Worm (Caenorhabditis elegans) whole organism, L4 larva: ENCODE data around the gene Y32B12B.4.
"Not testable (repeated sequence)": the region's sequence is repeated elsewhere in the genome, so short reads cannot be mapped to it uniquely, and the experiment has no call there.

ENCODE experiments used
- F10B5.3 ChIP-seq: sonication (generic microtip); optimal IDR thresholded peaks from 2 replicates; lab custom pipeline; 2016; ENCODE audit warnings: mild to moderate bottlenecking, missing genetic modification characterization, missing compliant biosample characterization
- F44E2.7 ChIP-seq: fragments of 200-800 bp; sonication (Bioruptor generic); IDR thresholded peaks from 2 replicates; pipeline ENCODE4 v2.1.2; 2022; ENCODE audit warnings: missing genetic modification characterization, missing compliant biosample characterization
- T20F7.1 ChIP-seq: fragments of 200-800 bp; sonication (Bioruptor generic); optimal IDR thresholded peaks from 2 replicates; lab custom pipeline; 2018; ENCODE audit warnings: mild to moderate bottlenecking, missing genetic modification characterization, missing compliant biosample characterization
- T26A8.4 ChIP-seq: fragments of 200-800 bp; sonication (Bioruptor generic); IDR thresholded peaks from 2 replicates; pipeline ENCODE4 v1.3.6; 2022; ENCODE audit warnings: missing genetic modification characterization, missing compliant biosample characterization
- Y5F2A.4 ChIP-seq: fragments of 200-800 bp; sonication (Bioruptor generic); optimal IDR thresholded peaks from 2 replicates; lab custom pipeline; 2018; ENCODE audit warnings: mild to moderate bottlenecking, missing genetic modification characterization, missing compliant biosample characterization
- ZK546.5 ChIP-seq, 2 experiments: sonication (generic microtip); optimal IDR thresholded peaks; 2 replicates each; lab custom pipeline; 2017; ENCODE audit warnings: missing biosample characterization in 2 of 2, missing genetic modification characterization in 2 of 2
- aha-1 ChIP-seq: fragments of 150-350 bp; peaks from one replicate; lab custom pipeline; 2014; ENCODE audit warnings: missing biosample characterization, missing genetic modification characterization
- aly-2 ChIP-seq: sonication (generic microtip); optimal IDR thresholded peaks from 2 replicates; lab custom pipeline; 2018; ENCODE audit warnings: missing biosample characterization, missing genetic modification characterization
- ama-1 ChIP-seq: fragments of 150-350 bp; optimal IDR thresholded peaks from 2 replicates; lab custom pipeline; 2014; ENCODE audit warnings: inconsistent platforms, mixed read lengths
- arid-1 ChIP-seq: fragments of 200-800 bp; sonication (Bioruptor generic); conservative IDR thresholded peaks from 2 replicates; pipeline ENCODE4 v1.3.6; 2022; ENCODE audit warnings: missing genetic modification reagents, missing genetic modification characterization, missing compliant biosample characterization
- ceh-32 ChIP-seq: sonication (generic microtip); optimal IDR thresholded peaks from 2 replicates; lab custom pipeline; 2016; ENCODE audit warnings: mild to moderate bottlenecking, missing genetic modification characterization, missing compliant biosample characterization; ENCODE audit not compliant: poor library complexity
- ceh-62 ChIP-seq: sonication (generic microtip); optimal IDR thresholded peaks from 2 replicates; lab custom pipeline; 2017; ENCODE audit warnings: missing biosample characterization, missing genetic modification characterization
- dmd-6 ChIP-seq: fragments of 200-800 bp; sonication (Bioruptor generic); IDR thresholded peaks from 2 replicates; pipeline ENCODE4 v1.3.6; 2022; ENCODE audit warnings: missing genetic modification reagents, missing genetic modification characterization, missing compliant biosample characterization
- dmd-9 ChIP-seq: fragments of 200-800 bp; sonication (Bioruptor generic); IDR thresholded peaks from 2 replicates; pipeline ENCODE4 v1.3.6; 2022; ENCODE audit warnings: missing genetic modification reagents, missing genetic modification characterization, missing compliant biosample characterization
- dpl-1 ChIP-seq: fragments of 150-350 bp; optimal IDR thresholded peaks from 2 replicates; lab custom pipeline; 2014; ENCODE audit warnings: missing biosample characterization, missing genetic modification reagents, missing genetic modification characterization
- dve-1 ChIP-seq: sonication (generic microtip); optimal IDR thresholded peaks from 2 replicates; lab custom pipeline; 2017; ENCODE audit warnings: antibody characterized with exemption, mild to moderate bottlenecking, missing genetic modification characterization, missing compliant biosample characterization; ENCODE audit not compliant: insufficient read depth
- gei-8 ChIP-seq: fragments of 200-800 bp; sonication (Bioruptor generic); optimal IDR thresholded peaks from 2 replicates; lab custom pipeline; 2018; ENCODE audit warnings: mild to moderate bottlenecking, missing genetic modification characterization, missing compliant biosample characterization
- hif-1 ChIP-seq, 2 experiments: sonication (generic microtip); optimal IDR thresholded peaks; 2 replicates each; lab custom pipeline; 2016 to 2017; ENCODE audit warnings: missing compliant biosample characterization in 2 of 2, missing genetic modification characterization in 2 of 2, missing genetic modification reagents in 2 of 2, missing genotype in 2 of 2, mild to moderate bottlenecking in 1 of 2
- hlh-11 ChIP-seq: fragments of 200-800 bp; sonication (Bioruptor generic); optimal IDR thresholded peaks from 2 replicates; lab custom pipeline; 2018; ENCODE audit warnings: mild to moderate bottlenecking, missing genetic modification characterization, missing compliant biosample characterization
- hlh-30 ChIP-seq: sonication (generic microtip); optimal IDR thresholded peaks from 2 replicates; lab custom pipeline; 2017; ENCODE audit warnings: antibody characterized with exemption, mild to moderate bottlenecking, missing genetic modification characterization, missing compliant biosample characterization; ENCODE audit not compliant: insufficient read depth
- hmg-1.1 ChIP-seq: fragments of 200-800 bp; sonication (Bioruptor generic); IDR thresholded peaks from 2 replicates; pipeline ENCODE4 v1.3.6; 2022; ENCODE audit warnings: missing genetic modification reagents, missing genetic modification characterization, missing compliant biosample characterization
- jun-1 ChIP-seq: fragments of 150-350 bp; optimal IDR thresholded peaks from 2 replicates; lab custom pipeline; 2014; ENCODE audit warnings: missing biosample characterization, missing genetic modification reagents, missing genetic modification characterization
- lin-29 ChIP-seq: fragments of 200-800 bp; sonication (Bioruptor generic); IDR thresholded peaks from 2 replicates; pipeline ENCODE4 v1.3.6; 2022; ENCODE audit warnings: missing genetic modification reagents, missing genetic modification characterization, missing compliant biosample characterization
- mdt-29 ChIP-seq: fragments of 200-800 bp; sonication (Bioruptor generic); IDR thresholded peaks from 2 replicates; pipeline ENCODE4 v1.3.6; 2022; ENCODE audit warnings: missing genetic modification reagents, missing genetic modification characterization, missing compliant biosample characterization
- mep-1 ChIP-seq: fragments of 150-350 bp; sonication (generic microtip); optimal IDR thresholded peaks from 3 replicates; lab custom pipeline; 2014; ENCODE audit warnings: missing biosample characterization, missing genetic modification characterization
- mxl-2 ChIP-seq: fragments of 200-800 bp; sonication (Bioruptor generic); conservative IDR thresholded peaks from 2 replicates; pipeline ENCODE4 v1.3.6; 2022; ENCODE audit warnings: missing genetic modification reagents, missing genetic modification characterization, missing compliant biosample characterization
- nhr-102 ChIP-seq: sonication (generic microtip); optimal IDR thresholded peaks from 2 replicates; lab custom pipeline; 2016; ENCODE audit warnings: mild to moderate bottlenecking, missing genetic modification characterization, moderate library complexity, missing compliant biosample characterization
- nhr-111 ChIP-seq: fragments of 200-800 bp; sonication (Bioruptor generic); optimal IDR thresholded peaks from 2 replicates; lab custom pipeline; 2018; ENCODE audit warnings: mild to moderate bottlenecking, missing genetic modification characterization, missing compliant biosample characterization
- nhr-41 ChIP-seq: fragments of 200-800 bp; sonication (Bioruptor generic); IDR thresholded peaks from 2 replicates; pipeline ENCODE4 v1.3.6; 2022; ENCODE audit warnings: missing genetic modification reagents, missing genetic modification characterization, missing compliant biosample characterization
- nhr-77 ChIP-seq: fragments of 150-350 bp; optimal IDR thresholded peaks from 2 replicates; lab custom pipeline; 2014; ENCODE audit warnings: missing biosample characterization, missing genetic modification characterization
- pha-4 ChIP-seq, 2 experiments: fragments of 150-350 bp in 1 of 2; fragments of 200-800 bp in 1 of 2; sonication (Bioruptor generic) in 1 of 2; IDR thresholded peaks in 1 of 2; optimal IDR thresholded peaks in 1 of 2; 2 replicates each; pipeline versions ENCODE4 v1.3.6 to Lab custom; 2014 to 2022; ENCODE audit warnings: missing genetic modification characterization in 2 of 2, missing genetic modification reagents in 2 of 2, missing biosample characterization in 1 of 2, missing compliant biosample characterization in 1 of 2
- php-3 ChIP-seq: fragments of 200-800 bp; sonication (Bioruptor generic); IDR thresholded peaks from 2 replicates; pipeline ENCODE4 v1.3.6; 2022; ENCODE audit warnings: missing genetic modification reagents, missing genetic modification characterization, missing compliant biosample characterization
- pqm-1 ChIP-seq: sonication (generic microtip); optimal IDR thresholded peaks from 2 replicates; lab custom pipeline; 2017; ENCODE audit warnings: missing biosample characterization, missing genetic modification characterization
- rbr-2 ChIP-seq: sonication (generic microtip); optimal IDR thresholded peaks from 2 replicates; lab custom pipeline; 2016; ENCODE audit warnings: missing genotype, missing genetic modification characterization, missing compliant biosample characterization
- set-16 ChIP-seq: fragments of 200-800 bp; sonication (Bioruptor generic); IDR thresholded peaks from 2 replicates; pipeline ENCODE4 v1.3.6; 2022; ENCODE audit warnings: missing genetic modification reagents, missing genetic modification characterization, missing compliant biosample characterization
- snpc-4 ChIP-seq: fragments of 150-350 bp; optimal IDR thresholded peaks from 2 replicates; lab custom pipeline; 2014; ENCODE audit warnings: missing biosample characterization, missing genetic modification characterization
- spr-3 ChIP-seq: fragments of 200-800 bp; sonication (Bioruptor generic); optimal IDR thresholded peaks from 2 replicates; lab custom pipeline; 2018; ENCODE audit warnings: mild to moderate bottlenecking, missing genetic modification characterization, missing compliant biosample characterization
- tra-1 ChIP-seq: fragments of 200-800 bp; sonication (Bioruptor generic); IDR thresholded peaks from 2 replicates; pipeline ENCODE4 v1.3.6; 2022; ENCODE audit warnings: missing genetic modification reagents, missing genetic modification characterization, missing compliant biosample characterization
- unc-39 ChIP-seq: sonication (generic microtip); optimal IDR thresholded peaks from 2 replicates; lab custom pipeline; 2017; ENCODE audit warnings: missing biosample characterization, missing genetic modification characterization
- zfp-2 ChIP-seq: sonication (generic microtip); optimal IDR thresholded peaks from 2 replicates; lab custom pipeline; 2016; ENCODE audit warnings: mild to moderate bottlenecking, missing genetic modification characterization, missing compliant biosample characterization
- zip-2 ChIP-seq: fragments of 150-350 bp; optimal IDR thresholded peaks from 2 replicates; lab custom pipeline; 2014; ENCODE audit warnings: missing biosample characterization, missing genetic modification characterization
- ztf-7 ChIP-seq: fragments of 150-350 bp; optimal IDR thresholded peaks from 2 replicates; lab custom pipeline; 2014; ENCODE audit warnings: missing biosample characterization, missing genetic modification characterization

The Y32B12B.4 gene

DNA sequence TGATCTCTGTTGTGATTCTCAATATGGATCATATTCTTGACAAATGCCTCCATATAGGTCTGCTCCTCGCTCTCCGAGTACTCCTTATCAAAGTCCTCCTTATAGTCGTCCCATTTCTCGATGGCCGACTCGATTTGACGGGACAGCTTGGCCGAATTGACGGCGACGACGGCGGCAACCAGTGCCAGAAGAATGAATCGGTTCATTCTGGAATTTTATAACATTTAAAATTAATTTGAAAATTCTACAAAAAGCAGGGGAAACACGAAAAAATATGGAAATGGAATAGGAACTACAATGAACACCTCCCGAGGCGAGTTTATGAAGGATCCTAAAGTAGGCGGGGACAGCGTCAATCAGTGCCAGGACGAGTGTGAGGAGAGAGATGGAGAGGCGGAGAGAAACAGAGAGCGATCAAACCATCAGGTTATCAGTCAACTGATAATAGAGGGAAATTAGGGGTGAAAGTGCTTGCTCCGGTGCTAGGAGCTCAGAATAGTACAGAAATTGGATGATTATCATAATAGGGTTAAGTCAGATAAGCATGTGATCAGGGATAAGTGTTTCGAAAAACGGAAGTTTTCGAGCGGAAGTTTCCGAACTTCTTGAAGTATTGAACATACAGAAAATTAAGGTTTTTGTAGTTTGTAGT, 42.1 kb downstream of the Y32B12B.4 start, which contains the start of gene cpl-1 (continued):
- TF ChIP-seq dmd-9 (GFP tag; lab: Robert Waterston, UW) = no peak
- TF ChIP-seq hif-1 (tag; optimal IDR thresholded peaks at IDR 0.05; lab: Kevin White, UChicago) = no peak
- TF ChIP-seq hlh-11 (tag; lab: Kevin White, UChicago) = peak; percentile 74
- no peak for TF ChIP-seq mdt-29 (GFP tag; lab: Robert Waterston, UW)
- no peak for TF ChIP-seq gei-8 (GFP tag; lab: Kevin White, UChicago)
- peak; percentile 79 for TF ChIP-seq ama-1
- peak; percentile 9 for TF ChIP-seq pqm-1 (tag; lab: Kevin White, UChicago)
- no peak for TF ChIP-seq ztf-7 (tag; lab: Kevin White, UChicago)
- peak; percentile 5 for TF ChIP-seq T20F7.1 (GFP tag; lab: Kevin White, UChicago)
- TF ChIP-seq pha-4 (GFP tag; IDR thresholded peaks at IDR 0.05; lab: Robert Waterston, UW) = no peak
- TF ChIP-seq pha-4 (tag; optimal IDR thresholded peaks at IDR 0.05; lab: Kevin White, UChicago) = no peak
- no peak for TF ChIP-seq zfp-2 (tag; lab: Kevin White, UChicago)
- no peak for TF ChIP-seq nhr-41 (GFP tag; lab: Robert Waterston, UW)
- no peak for TF ChIP-seq dpl-1 (GFP tag; lab: Kevin White, UChicago)
- no peak for TF ChIP-seq F44E2.7 (GFP tag; lab: Robert Waterston, UW)
- TF ChIP-seq nhr-102 = peak; percentile 51
- TF ChIP-seq mep-1 (tag; lab: Kevin White, UChicago) = no peak

DNA sequence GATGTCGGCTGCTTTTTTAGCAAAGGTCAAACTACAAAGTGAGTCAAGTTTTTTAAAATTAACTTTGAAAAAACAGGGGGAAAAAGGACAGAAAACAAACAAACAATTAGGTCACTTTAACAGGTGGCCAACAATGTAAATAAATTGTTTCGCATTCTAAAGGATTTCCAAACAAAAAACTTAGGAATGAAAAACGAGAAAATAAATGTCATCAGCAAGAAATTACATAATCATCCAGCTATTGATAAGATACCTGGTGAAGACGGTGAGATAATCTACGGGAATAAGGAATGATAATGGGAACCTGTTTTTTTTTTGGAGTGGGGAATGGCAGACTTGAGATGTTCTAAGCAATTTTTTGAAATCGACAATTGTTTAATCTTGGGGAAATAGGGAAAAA, 43.0 kb downstream of the Y32B12B.4 start:
- TF ChIP-seq aha-1 (tag; lab: Kevin White, UChicago) (peak; percentile 52), rbr-2 (no peak), jun-1 (tag; lab: Kevin White, UChicago) (no peak)

ce11 chrV:16597344-16597869, 44.3 kb downstream of the Y32B12B.4 start:
- peak; percentile 14; the same call in 1 of the 2 replicates for TF ChIP-seq pha-4 (GFP tag; IDR thresholded peaks at IDR 0.05; lab: Robert Waterston, UW)
- TF ChIP-seq pha-4 (tag; optimal IDR thresholded peaks at IDR 0.05; lab: Kevin White, UChicago) = not testable (repeated sequence)
- TF ChIP-seq arid-1 (GFP tag; lab: Robert Waterston, UW) = 0 out of 2 replicates have a peak, but pooled peaks have one; percentile 16

- peak; percentile 14; the same call in 1 of the 2 replicates for TF ChIP-seq dmd-6 (GFP tag; lab: Robert Waterston, UW)
- TF ChIP-seq tra-1 (GFP tag; lab: Robert Waterston, UW) = 0 out of 2 replicates have a peak, but pooled peaks have one; percentile 35
- no peak for TF ChIP-seq lin-29 (GFP tag; lab: Robert Waterston, UW)
- TF ChIP-seq unc-39 (tag; lab: Kevin White, UChicago) = no peak
- peak; percentile 38 for TF ChIP-seq dve-1 (tag; lab: Kevin White, UChicago)
- TF ChIP-seq zip-2 (tag; lab: Kevin White, UChicago) = no peak
- TF ChIP-seq hlh-30 = peak; percentile 64
- no peak for TF ChIP-seq ceh-32
- TF ChIP-seq aha-1 (tag; lab: Kevin White, UChicago) = peak; percentile 1
- TF ChIP-seq ama-1 = no peak
- TF ChIP-seq snpc-4 (tag; lab: Kevin White, UChicago) = no peak
- no peak for TF ChIP-seq zfp-2 (tag; lab: Kevin White, UChicago)
- TF ChIP-seq hmg-1.1 = no peak
- TF ChIP-seq mdt-29 (GFP tag; lab: Robert Waterston, UW) = peak; percentile 95
- TF ChIP-seq hlh-11 (tag; lab: Kevin White, UChicago) = peak; percentile 66
- no peak for TF ChIP-seq nhr-111
- no peak for TF ChIP-seq nhr-41 (GFP tag; lab: Robert Waterston, UW)
- TF ChIP-seq ZK546.5 (tag; optimal IDR thresholded peaks at IDR 0.05; lab: Kevin White, UChicago) = no peak
- TF ChIP-seq ceh-62 (tag; lab: Kevin White, UChicago) = no peak
- no peak for TF ChIP-seq nhr-77
- TF ChIP-seq dpl-1 (GFP tag; lab: Kevin White, UChicago) = no peak
- no peak for TF ChIP-seq T26A8.4 (GFP tag; lab: Robert Waterston, UW)
- no peak for TF ChIP-seq php-3
- no peak for TF ChIP-seq mxl-2 (GFP tag; lab: Robert Waterston, UW)
- TF ChIP-seq set-16 (GFP tag; lab: Robert Waterston, UW) = no peak; the same call in 1 of the 2 replicates
- no peak for TF ChIP-seq spr-3 (GFP tag; lab: Kevin White, UChicago)
- TF ChIP-seq F10B5.3 (tag; lab: Kevin White, UChicago) = no peak
- no peak for TF ChIP-seq Y5F2A.4 (GFP tag; lab: Kevin White, UChicago)
- no peak for TF ChIP-seq aly-2
- no peak for TF ChIP-seq pqm-1 (tag; lab: Kevin White, UChicago)
Measured at ce11 chrV:16598437-16598836, 45.3 kb downstream of the Y32B12B.4 start.
